Comparison of ENCODE assay signal across 6 worm cellular contexts in genomic region chrIII:3834800-3835271, ce11.
A peak's percentile ranks its signal among the peaks of the same experiment; 100 is the strongest.
TF ChIP-seq lines count a peak whose summit lies in the region.

TSS of gene cyp-25A2 (plus strand) at chrIII:3835221.

TF ChIP-seq in whole organism, L1 larva, 84 proteins besides CTCF, POLR2A, EP300 and RAD21:
- TF ChIP-seq aly-2 (tag; optimal IDR thresholded peaks at IDR 0.05; lab: Kevin White, UChicago) (no peak), nhr-77 (tag; optimal IDR thresholded peaks at IDR 0.05; lab: Kevin White, UChicago) (no peak), efl-1 (optimal IDR thresholded peaks at IDR 0.05; lab: Kevin White, UChicago) (no peak), efl-1 (GFP tag; optimal IDR thresholded peaks at IDR 0.05 in 1 of 2; lab: Kevin White, UChicago) (peak in 1 of 2 experiments; percentile 66), blmp-1 (tag; optimal IDR thresholded peaks at IDR 0.05; lab: Kevin White, UChicago) (no peak), grh-1 (GFP tag; IDR thresholded peaks at IDR 0.05; lab: Robert Waterston, UW) (no peak), elt-2 (tag; optimal IDR thresholded peaks at IDR 0.05; lab: Kevin White, UChicago) (peak; percentile 73), nhr-20 (tag; optimal IDR thresholded peaks at IDR 0.05; lab: Kevin White, UChicago) (peak; percentile 6)

TF ChIP-seq in whole organism, L2 larva, 48 proteins besides CTCF, POLR2A, EP300 and RAD21 (continues in another document):
- peak; percentile 29 for TF ChIP-seq crh-2 (tag; optimal IDR thresholded peaks at IDR 0.05; lab: Kevin White, UChicago)
- TF ChIP-seq mbf-1 (tag; optimal IDR thresholded peaks at IDR 0.05; lab: Kevin White, UChicago): no peak
- no peak for TF ChIP-seq ZK546.5 (tag; optimal IDR thresholded peaks at IDR 0.05; lab: Kevin White, UChicago)
- TF ChIP-seq mdl-1 (tag; optimal IDR thresholded peaks at IDR 0.05; lab: Kevin White, UChicago): no peak
- TF ChIP-seq sma-9 (GFP tag; optimal IDR thresholded peaks at IDR 0.05; lab: Kevin White, UChicago): peak; percentile 66
- no peak for TF ChIP-seq sma-9 (tag; optimal IDR thresholded peaks at IDR 0.05; lab: Kevin White, UChicago)
- no peak for TF ChIP-seq unc-62 (GFP tag; optimal IDR thresholded peaks at IDR 0.05; lab: Kevin White, UChicago)
- no peak for TF ChIP-seq blmp-1 (tag; optimal IDR thresholded peaks at IDR 0.05; lab: Kevin White, UChicago; ENCODE audit: insufficient read depth)
- no peak for TF ChIP-seq lsy-2 (tag; optimal IDR thresholded peaks at IDR 0.05; lab: Kevin White, UChicago)
- TF ChIP-seq nhr-237 (tag; optimal IDR thresholded peaks at IDR 0.05; lab: Kevin White, UChicago): no peak
- peak; percentile 90 for TF ChIP-seq fos-1 (tag; optimal IDR thresholded peaks at IDR 0.05; lab: Kevin White, UChicago)
- no peak for TF ChIP-seq ceh-16 (tag; optimal IDR thresholded peaks at IDR 0.05; lab: Kevin White, UChicago)
- TF ChIP-seq lin-11 (tag; optimal IDR thresholded peaks at IDR 0.05; lab: Kevin White, UChicago): no peak
- no peak for TF ChIP-seq nhr-6 (tag; optimal IDR thresholded peaks at IDR 0.05; lab: Kevin White, UChicago)
- no peak for TF ChIP-seq ztf-1 (GFP tag; conservative IDR thresholded peaks at IDR 0.05; lab: Robert Waterston, UW)
- no peak for TF ChIP-seq lin-13 (GFP tag; optimal IDR thresholded peaks at IDR 0.05; lab: Kevin White, UChicago)
- TF ChIP-seq egl-27 (tag; optimal IDR thresholded peaks at IDR 0.05; lab: Kevin White, UChicago): no peak
- TF ChIP-seq peb-1 (tag; optimal IDR thresholded peaks at IDR 0.05; lab: Kevin White, UChicago): no peak

TF ChIP-seq in whole organism, L3 larva, 47 proteins besides CTCF, POLR2A, EP300 and RAD21:
- peak; percentile 52 for TF ChIP-seq pha-4 (tag; optimal IDR thresholded peaks at IDR 0.05; lab: Kevin White, UChicago)
- peak; percentile 24 for TF ChIP-seq jun-1 (tag; optimal IDR thresholded peaks at IDR 0.05; lab: Kevin White, UChicago)
- TF ChIP-seq elt-2 (tag; optimal IDR thresholded peaks at IDR 0.05; lab: Kevin White, UChicago): peak; percentile 81
- TF ChIP-seq pqm-1 (tag; optimal IDR thresholded peaks at IDR 0.05; lab: Kevin White, UChicago): peak; percentile 83
- TF ChIP-seq ZK546.5 (tag; optimal IDR thresholded peaks at IDR 0.05; lab: Kevin White, UChicago): no peak
- no peak for TF ChIP-seq egl-27 (tag; optimal IDR thresholded peaks at IDR 0.05; lab: Kevin White, UChicago)

TF ChIP-seq in whole organism, L4 larva, 104 proteins besides CTCF, POLR2A, EP300 and RAD21 (continues in another document):
- TF ChIP-seq mxl-3 (GFP tag; optimal IDR thresholded peaks at IDR 0.05; lab: Kevin White, UChicago): no peak
- no peak for TF ChIP-seq ceh-20 (GFP tag; IDR thresholded peaks at IDR 0.05; lab: Robert Waterston, UW)
- TF ChIP-seq nhr-48 (tag; optimal IDR thresholded peaks at IDR 0.05; lab: Kevin White, UChicago): no peak
- no peak for TF ChIP-seq lin-29 (GFP tag; IDR thresholded peaks at IDR 0.05; lab: Robert Waterston, UW)
- peak; percentile 86 for TF ChIP-seq pqm-1 (tag; optimal IDR thresholded peaks at IDR 0.05; lab: Kevin White, UChicago)
- no peak for TF ChIP-seq F44E2.7 (GFP tag; IDR thresholded peaks at IDR 0.05; lab: Robert Waterston, UW)
- no peak for TF ChIP-seq R02D3.7 (tag; optimal IDR thresholded peaks at IDR 0.05; lab: Kevin White, UChicago)
- no peak for TF ChIP-seq Y5F2A.4 (GFP tag; optimal IDR thresholded peaks at IDR 0.05; lab: Kevin White, UChicago)
- no peak for TF ChIP-seq nhr-76 (tag; optimal IDR thresholded peaks at IDR 0.05; lab: Kevin White, UChicago)
- TF ChIP-seq ceh-32 (tag; optimal IDR thresholded peaks at IDR 0.05; lab: Kevin White, UChicago; ENCODE audit: poor library complexity): no peak
- TF ChIP-seq lin-15B (tag; optimal IDR thresholded peaks at IDR 0.05; lab: Kevin White, UChicago): no peak
- TF ChIP-seq hlh-30 (tag; optimal IDR thresholded peaks at IDR 0.05; lab: Kevin White, UChicago; ENCODE audit: insufficient read depth): peak; percentile 8
- TF ChIP-seq madf-9 (GFP tag; conservative IDR thresholded peaks at IDR 0.05; lab: Robert Waterston, UW): no peak
- no peak for TF ChIP-seq ceh-62 (tag; optimal IDR thresholded peaks at IDR 0.05; lab: Kevin White, UChicago)
- no peak for TF ChIP-seq tag-97 (GFP tag; IDR thresholded peaks at IDR 0.05; lab: Robert Waterston, UW)
- no peak for TF ChIP-seq rbr-2 (tag; optimal IDR thresholded peaks at IDR 0.05; lab: Kevin White, UChicago)
- peak; percentile 80 for TF ChIP-seq php-3 (GFP tag; IDR thresholded peaks at IDR 0.05; lab: Robert Waterston, UW)
- TF ChIP-seq zfp-2 (tag; optimal IDR thresholded peaks at IDR 0.05; lab: Kevin White, UChicago): no peak
- no peak for TF ChIP-seq ceh-44 (GFP tag; IDR thresholded peaks at IDR 0.05; lab: Robert Waterston, UW)
- TF ChIP-seq ces-1 (GFP tag; optimal IDR thresholded peaks at IDR 0.05; lab: Kevin White, UChicago): no peak
- TF ChIP-seq nhr-28 (tag; optimal IDR thresholded peaks at IDR 0.05; lab: Kevin White, UChicago): peak; percentile 74
- TF ChIP-seq D1046.2 (GFP tag; IDR thresholded peaks at IDR 0.05; lab: Robert Waterston, UW): no peak
- TF ChIP-seq nhr-77 (tag; optimal IDR thresholded peaks at IDR 0.05; lab: Kevin White, UChicago): peak; percentile 68

TF ChIP-seq in whole organism, late embryonic, 69 proteins besides CTCF, POLR2A, EP300 and RAD21:
- TF ChIP-seq elt-2 (tag; optimal IDR thresholded peaks at IDR 0.05; lab: Kevin White, UChicago) (peak; percentile 51), eyg-1 (tag; optimal IDR thresholded peaks at IDR 0.05; lab: Kevin White, UChicago) (no peak), Y22D7AL.16 (tag; optimal IDR thresholded peaks at IDR 0.05; lab: Kevin White, UChicago) (no peak), fax-1 (tag; optimal IDR thresholded peaks at IDR 0.05; lab: Kevin White, UChicago) (no peak), madf-2 (tag; optimal IDR thresholded peaks at IDR 0.05; lab: Kevin White, UChicago) (no peak), ztf-16 (tag; optimal IDR thresholded peaks at IDR 0.05; lab: Kevin White, UChicago) (no peak), pat-9 (tag; optimal IDR thresholded peaks at IDR 0.05; lab: Kevin White, UChicago) (no peak)

TF ChIP-seq in whole organism, young adult, 124 proteins besides CTCF, POLR2A, EP300 and RAD21:
- TF ChIP-seq athp-1 (tag; optimal IDR thresholded peaks at IDR 0.05; lab: Kevin White, UChicago) (no peak), ztf-26 (tag; optimal IDR thresholded peaks at IDR 0.05; lab: Kevin White, UChicago) (no peak), ztf-3 (GFP tag; optimal IDR thresholded peaks at IDR 0.05; lab: Kevin White, UChicago) (no peak), nhr-80 (tag; optimal IDR thresholded peaks at IDR 0.05; lab: Kevin White, UChicago) (peak; percentile 78), Y79H2A.3 (GFP tag; conservative IDR thresholded peaks at IDR 0.05; lab: Robert Waterston, UW) (no peak)
TF ChIP-seq in whole organism, young adult: peak in this region for 1.
